Fruit fly (Drosophila melanogaster) whole organism, adult: ENCODE measurements around the gene zetaCOP.

Experiments used
- CG33017 ChIP-seq: fragments of 200-800 bp; sonication (Bioruptor generic); optimal IDR thresholded peaks from 2 replicates; lab custom pipeline; 2018; ENCODE audit warnings: missing biosample characterization, mild to moderate bottlenecking, missing genetic modification characterization, moderate library complexity
- Crg-1 ChIP-seq: fragments of 200-800 bp; sonication (Bioruptor generic); optimal IDR thresholded peaks from 2 replicates; lab custom pipeline; 2016; ENCODE audit warnings: missing biosample characterization, missing genetic modification characterization
- bab1 ChIP-seq: fragments of 200-800 bp; sonication (Bioruptor generic); optimal IDR thresholded peaks from 3 replicates; lab custom pipeline; 2019; ENCODE audit warnings: missing biosample characterization, mild to moderate bottlenecking, missing genetic modification characterization, moderate library complexity
- cic ChIP-seq: fragments of 200-800 bp; sonication (Bioruptor generic); optimal IDR thresholded peaks from 2 replicates; lab custom pipeline; 2017; ENCODE audit warnings: missing biosample characterization, mild to moderate bottlenecking, missing genetic modification characterization, moderate library complexity
- cnc ChIP-seq, 2 experiments: fragments of >200 bp; optimal IDR thresholded peaks; 2 replicates each; lab custom pipeline; 2017
- kay ChIP-seq: fragments of 200-800 bp; sonication (Bioruptor generic); peaks from one replicate; lab custom pipeline; 2016; ENCODE audit warnings: missing biosample characterization, missing genetic modification characterization, borderline replicate concordance

dm6 chr3L:16679492-16680120 lies 6.3 kb upstream of the zetaCOP start:
- no peak for TF ChIP-seq Crg-1 (GFP tag; lab: Kevin White, UChicago)
- no peak for TF ChIP-seq CG33017 (tag; lab: Kevin White, UChicago)
- TF ChIP-seq cnc (optimal IDR thresholded peaks at IDR 0.05; lab: Kevin White, UChicago), result no peak
- TF ChIP-seq bab1 (GFP tag; lab: Kevin White, UChicago), result no peak
- TF ChIP-seq kay, result no peak
- no peak for TF ChIP-seq cic
